Worm (Caenorhabditis elegans) whole organism, mixed stage, embryonic: ENCODE results near the gene abch-1.

Source experiments
- hlh-1 ChIP-seq: fragments of 150-350 bp; optimal IDR thresholded peaks from 2 replicates; lab custom pipeline; 2014; ENCODE audit warnings: missing biosample characterization, missing genetic modification reagents, missing genetic modification characterization
- lin-13 ChIP-seq: fragments of 150-350 bp; optimal IDR thresholded peaks from 2 replicates; lab custom pipeline; 2014; ENCODE audit warnings: missing biosample characterization, missing genetic modification characterization
- mep-1 ChIP-seq: fragments of 150-350 bp; optimal IDR thresholded peaks from 2 replicates; lab custom pipeline; 2017; ENCODE audit warnings: missing biosample characterization, missing genetic modification reagents, missing genetic modification characterization, inconsistent platforms
- mls-2 ChIP-seq: sonication (generic microtip); optimal IDR thresholded peaks from 2 replicates; lab custom pipeline; 2016; ENCODE audit warnings: mild to moderate bottlenecking, missing genetic modification characterization, moderate library complexity, missing compliant biosample characterization
- pha-4 ChIP-seq: fragments of 150-350 bp; optimal IDR thresholded peaks from 2 replicates; lab custom pipeline; 2018; ENCODE audit warnings: missing biosample characterization, missing genetic modification reagents, missing genetic modification characterization
- tbx-8 ChIP-seq: fragments of 200-800 bp; sonication (Bioruptor generic); optimal IDR thresholded peaks from 2 replicates; lab custom pipeline; 2018; ENCODE audit warnings: mild to moderate bottlenecking, missing genetic modification characterization, moderate library complexity, missing compliant biosample characterization
- unc-62 ChIP-seq: fragments of 150-350 bp; optimal IDR thresholded peaks from 2 replicates; lab custom pipeline; 2014; ENCODE audit warnings: missing biosample characterization, missing genetic modification reagents, missing genetic modification characterization

- TF ChIP-seq pha-4 (tag; lab: Kevin White, UChicago), result no peak
- TF ChIP-seq lin-13 (tag; lab: Kevin White, UChicago), result no peak
- TF ChIP-seq unc-62 (GFP tag; lab: Kevin White, UChicago), result no peak
- TF ChIP-seq hlh-1 (tag; lab: Kevin White, UChicago), result no peak
- TF ChIP-seq mep-1 (tag; lab: Kevin White, UChicago), result no peak
- no peak for TF ChIP-seq tbx-8 (GFP tag; lab: Kevin White, UChicago)
- no peak for TF ChIP-seq mls-2 (tag; lab: Kevin White, UChicago)
Observed at ce11 chrII:6499067-6499466, 32.4 kb downstream of the abch-1 start, which contains the start of gene twk-49.
